Worm (Caenorhabditis elegans): ENCODE results near the gene prdx-2.

prdx-2 gene

ce11 chrII:5333729-5334255, 44.2 kb upstream of the prdx-2 start (continued):
- no peak for TF ChIP-seq ama-1 (optimal IDR thresholded peaks at IDR 0.05)
- TF ChIP-seq hlh-11 (tag; optimal IDR thresholded peaks at IDR 0.05): peak; percentile 21
- TF ChIP-seq nhr-237 (tag; optimal IDR thresholded peaks at IDR 0.05): no peak
- no peak for TF ChIP-seq madf-9 (GFP tag; conservative IDR thresholded peaks at IDR 0.05)
- TF ChIP-seq ceh-32 (tag; optimal IDR thresholded peaks at IDR 0.05; ENCODE audit: poor library complexity): no peak
- TF ChIP-seq zfp-2 (tag; optimal IDR thresholded peaks at IDR 0.05): no peak
- TF ChIP-seq pqm-1 (tag; optimal IDR thresholded peaks at IDR 0.05): peak; percentile 30
- no peak for TF ChIP-seq unc-62 (GFP tag; optimal IDR thresholded peaks at IDR 0.05 in 1 of 2)
- TF ChIP-seq unc-62 (tag; optimal IDR thresholded peaks at IDR 0.05): no peak
- no peak for TF ChIP-seq ZK546.5 (tag; optimal IDR thresholded peaks at IDR 0.05)
- no peak for TF ChIP-seq D1046.2 (GFP tag; IDR thresholded peaks at IDR 0.05)

ce11 chrII:5334628-5335027, 43.4 kb upstream of the prdx-2 start:
- TF ChIP-seq unc-62 (GFP tag; optimal IDR thresholded peaks at IDR 0.05 in 1 of 2) (peak in 1 of 2 experiments; percentile 89), unc-62 (tag; optimal IDR thresholded peaks at IDR 0.05) (no peak), hlh-30 (tag; optimal IDR thresholded peaks at IDR 0.05; ENCODE audit: insufficient read depth) (peak; percentile 19), hlh-11 (tag; optimal IDR thresholded peaks at IDR 0.05) (no peak)

ce11 chrII:5335370-5336034, 42.5 kb upstream of the prdx-2 start:
- TF ChIP-seq dve-1 (tag; optimal IDR thresholded peaks at IDR 0.05; ENCODE audit: insufficient read depth): peak; percentile 41
- TF ChIP-seq mes-2 (tag; optimal IDR thresholded peaks at IDR 0.05; ENCODE audit: poor library complexity, severe bottlenecking): peak; percentile 7
- no peak for TF ChIP-seq madf-5 (GFP tag; IDR thresholded peaks at IDR 0.05)
- no peak for TF ChIP-seq zfp-2 (tag; optimal IDR thresholded peaks at IDR 0.05)
- TF ChIP-seq zfp-3 (GFP tag; conservative IDR thresholded peaks at IDR 0.05): no peak
- no peak for TF ChIP-seq php-3 (GFP tag; IDR thresholded peaks at IDR 0.05)
- no peak for TF ChIP-seq unc-39 (tag; optimal IDR thresholded peaks at IDR 0.05)
- TF ChIP-seq unc-62 (GFP tag; optimal IDR thresholded peaks at IDR 0.05 in 1 of 2): peak in 1 of 2 experiments; percentile 96
- no peak for TF ChIP-seq unc-62 (tag; optimal IDR thresholded peaks at IDR 0.05)
- no peak for TF ChIP-seq gei-8 (GFP tag; optimal IDR thresholded peaks at IDR 0.05)
- no peak for TF ChIP-seq T26A8.4 (GFP tag; IDR thresholded peaks at IDR 0.05)
- TF ChIP-seq ama-1 (optimal IDR thresholded peaks at IDR 0.05): no peak
- peak in 1 of 2 experiments; percentile 2 for TF ChIP-seq lsy-2 (tag; optimal IDR thresholded peaks at IDR 0.05)
- peak in 1 of 2 experiments; percentile 13 for TF ChIP-seq hif-1 (tag; optimal IDR thresholded peaks at IDR 0.05)
- no peak for TF ChIP-seq ceh-82 (tag; optimal IDR thresholded peaks at IDR 0.05)
- no peak for TF ChIP-seq ceh-44 (GFP tag; IDR thresholded peaks at IDR 0.05)
- TF ChIP-seq set-16 (GFP tag; IDR thresholded peaks at IDR 0.05): no peak
- no peak for TF ChIP-seq hmg-1.1 (GFP tag; IDR thresholded peaks at IDR 0.05)
- TF ChIP-seq pha-4 (GFP tag; IDR thresholded peaks at IDR 0.05): no peak
- TF ChIP-seq pha-4 (tag; optimal IDR thresholded peaks at IDR 0.05): no peak
- TF ChIP-seq Y5F2A.4 (GFP tag; optimal IDR thresholded peaks at IDR 0.05): no peak
- TF ChIP-seq zip-11 (GFP tag; IDR thresholded peaks at IDR 0.05): no peak
- TF ChIP-seq Y75B8A.6 (GFP tag; IDR thresholded peaks at IDR 0.05): no peak
- no peak for TF ChIP-seq mxl-2 (GFP tag; conservative IDR thresholded peaks at IDR 0.05)
- TF ChIP-seq dmd-6 (GFP tag; IDR thresholded peaks at IDR 0.05): no peak
- TF ChIP-seq Y105C5A.15 (GFP tag; IDR thresholded peaks at IDR 0.05): no peak
- no peak for TF ChIP-seq F37D6.2 (tag; optimal IDR thresholded peaks at IDR 0.05)
- TF ChIP-seq egl-27 (tag; optimal IDR thresholded peaks at IDR 0.05): no peak
- no peak for TF ChIP-seq nhr-28 (tag; optimal IDR thresholded peaks at IDR 0.05)
- TF ChIP-seq snpc-1.2 (GFP tag; IDR thresholded peaks at IDR 0.05): no peak
- no peak for TF ChIP-seq fkh-10 (GFP tag; optimal IDR thresholded peaks at IDR 0.05)
- TF ChIP-seq mdl-1 (tag; optimal IDR thresholded peaks at IDR 0.05): no peak
- no peak for TF ChIP-seq duxl-1 (tag; optimal IDR thresholded peaks at IDR 0.05; ENCODE audit: poor library complexity)
- TF ChIP-seq lin-39 (tag; optimal IDR thresholded peaks at IDR 0.05): no peak
- TF ChIP-seq nhr-6 (tag; optimal IDR thresholded peaks at IDR 0.05): peak; percentile 67
- TF ChIP-seq jun-1 (tag; optimal IDR thresholded peaks at IDR 0.05): no peak
- no peak for TF ChIP-seq ZK546.5 (tag; optimal IDR thresholded peaks at IDR 0.05)
- no peak for TF ChIP-seq ZK337.2 (GFP tag; IDR thresholded peaks at IDR 0.05)

Data from whole organism, L4 larva.